Fruit fly (Drosophila melanogaster): ENCODE results near the gene Ocho.

Gene Ocho

DNA sequence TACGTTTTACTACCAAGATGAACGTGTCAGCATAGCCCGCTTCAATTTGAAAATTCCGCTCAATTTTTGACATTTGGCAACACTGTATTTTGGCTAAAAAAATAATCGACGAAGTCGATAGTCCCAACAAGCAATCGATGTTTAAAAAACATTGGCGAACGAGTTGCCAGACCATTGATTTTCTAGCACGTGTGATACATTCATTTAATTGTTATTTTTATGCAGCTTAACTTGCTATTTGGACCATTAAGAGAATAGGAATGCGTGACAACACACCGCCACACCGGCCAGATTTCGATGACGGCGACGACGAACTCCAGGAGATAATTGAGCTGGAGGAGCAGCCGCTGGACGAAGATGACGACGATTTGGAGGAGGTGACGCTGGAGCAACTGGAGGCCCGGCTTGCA is 8.0 kb downstream of the Ocho start, which contains the start of gene CG5114 (continued):
- TF ChIP-seq Nf-YA (GFP tag; IDR thresholded peaks at IDR 0.05) (no peak), CG10267 (tag; optimal IDR thresholded peaks at IDR 0.05) (peak; percentile 99), H2.0 (GFP tag; IDR thresholded peaks at IDR 0.05) (peak; percentile 55; the same call in 1 of the 2 replicates), sqz (GFP tag; optimal IDR thresholded peaks at IDR 0.05) (no peak), Mrtf (GFP tag; IDR thresholded peaks at IDR 0.05) (no peak), CG33213 (GFP tag; optimal IDR thresholded peaks at IDR 0.05) (peak; percentile 53), tgo (GFP tag; IDR thresholded peaks at IDR 0.05) (no peak), CG18599 (GFP tag; optimal IDR thresholded peaks at IDR 0.05) (no peak), Dll (GFP tag; IDR thresholded peaks at IDR 0.05; ENCODE audit: partially characterized antibody) (peak; percentile 93), Fer2 (tag; optimal IDR thresholded peaks at IDR 0.05) (no peak), CG18764 (GFP tag; optimal IDR thresholded peaks at IDR 0.05) (no peak), Hmx (GFP tag; optimal IDR thresholded peaks at IDR 0.05) (no peak), da (GFP tag; optimal IDR thresholded peaks at IDR 0.05) (no peak), CG12769 (tag; optimal IDR thresholded peaks at IDR 0.05) (peak; percentile 65), Hmr (GFP tag; optimal IDR thresholded peaks at IDR 0.05) (peak; percentile 41), Six4 (GFP tag; optimal IDR thresholded peaks at IDR 0.05) (no peak), Atf6 (GFP tag; IDR thresholded peaks at IDR 0.05) (0 out of 2 replicates have a peak, but pooled peaks have one; percentile 26), CG3163 (GFP tag; optimal IDR thresholded peaks at IDR 0.05) (peak; percentile 31), fu2 (GFP tag; optimal IDR thresholded peaks at IDR 0.05) (peak; percentile 24), ems (GFP tag; optimal IDR thresholded peaks at IDR 0.05) (peak; percentile 24), BtbVII (GFP tag; optimal IDR thresholded peaks at IDR 0.05) (no peak), kah (GFP tag; optimal IDR thresholded peaks at IDR 0.05) (no peak), dysf (GFP tag; IDR thresholded peaks at IDR 0.05) (no peak), CTCF (GFP tag; optimal IDR thresholded peaks at IDR 0.05) (peak; percentile 44), pnt (GFP tag; optimal IDR thresholded peaks at IDR 0.05) (no peak), jing (GFP tag; optimal IDR thresholded peaks at IDR 0.05) (no peak), Rx (GFP tag; IDR thresholded peaks at IDR 0.05) (no peak), schlank (tag; optimal IDR thresholded peaks at IDR 0.05) (no peak), CG2199 (GFP tag; IDR thresholded peaks at IDR 0.05) (0 out of 3 replicates have a peak, but pooled peaks have one; percentile 15), CG6765 (GFP tag; optimal IDR thresholded peaks at IDR 0.05) (no peak), CG5953 (GFP tag; IDR thresholded peaks at IDR 0.05) (no peak), esg (GFP tag; conservative IDR thresholded peaks at IDR 0.05) (no peak), CG7928 (GFP tag; optimal IDR thresholded peaks at IDR 0.05) (no peak), nerfin-2 (GFP tag; IDR thresholded peaks at IDR 0.05; ENCODE audit: partially characterized antibody) (peak; percentile 78), CG17359 (tag; optimal IDR thresholded peaks at IDR 0.05) (peak; percentile 14), CG4404 (GFP tag; IDR thresholded peaks at IDR 0.05) (no peak), CG17361 (GFP tag; IDR thresholded peaks at IDR 0.05) (peak; percentile 28; the same call in 1 of the 3 replicates), CG12299 (tag; optimal IDR thresholded peaks at IDR 0.05) (no peak), CG1529 (GFP tag; optimal IDR thresholded peaks at IDR 0.05) (no peak), CG3726 (GFP tag; IDR thresholded peaks at IDR 0.05) (no peak), CG9797 (GFP tag; optimal IDR thresholded peaks at IDR 0.05) (peak; percentile 56), CG15269 (tag; optimal IDR thresholded peaks at IDR 0.05) (peak; percentile 23), CG7745 (tag; optimal IDR thresholded peaks at IDR 0.05) (no peak), slbo (GFP tag; IDR thresholded peaks at IDR 0.05) (peak; percentile 50; the same call in 1 of the 2 replicates), ssp (GFP tag; IDR thresholded peaks at IDR 0.05) (no peak; the same call in 1 of the 2 replicates), CG15696 (tag; optimal IDR thresholded peaks at IDR 0.05) (no peak), Oaz (GFP tag; IDR thresholded peaks at IDR 0.05) (no peak), Atf3 (GFP tag; optimal IDR thresholded peaks at IDR 0.05) (no peak), CG31365 (tag; optimal IDR thresholded peaks at IDR 0.05) (no peak), CG2129 (GFP tag; IDR thresholded peaks at IDR 0.05; ENCODE audit: partially characterized antibody) (peak; percentile 81), CG14441 (GFP tag; IDR thresholded peaks at IDR 0.05) (peak; percentile 38; the same call in 1 of the 2 replicates), Hr51 (GFP tag; optimal IDR thresholded peaks at IDR 0.05) (no peak)
